Fruit fly (Drosophila melanogaster): ENCODE data around the gene CG4835.

- TF ChIP-seq CTCF (optimal IDR thresholded peaks at IDR 0.05) (no peak), CG8478 (optimal IDR thresholded peaks at IDR 0.05) (no peak)
Measured at dm6 chr3L:5479490-5479889, at the start of gene CG4835.

All from S2 (cell line).